Worm (Caenorhabditis elegans): ENCODE results near the gene T05G5.5.

DNA sequence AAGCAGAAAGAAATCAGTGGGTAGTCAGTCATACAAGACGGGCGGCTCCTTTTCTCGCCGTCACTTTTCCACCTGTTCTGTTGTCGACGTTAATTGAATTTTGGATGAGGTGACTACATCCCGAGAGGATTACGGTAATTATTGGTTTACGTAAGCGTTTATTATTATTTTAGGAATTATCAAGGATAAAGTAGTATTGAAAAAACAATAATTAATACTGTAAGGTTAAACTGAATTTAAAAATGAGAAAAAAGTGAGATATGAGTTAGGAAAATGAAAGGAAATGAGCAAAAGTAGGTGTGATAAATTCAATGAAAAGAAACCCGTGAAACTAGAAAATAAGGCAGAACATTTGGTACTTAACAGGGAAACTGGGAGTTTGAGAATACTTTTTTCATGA is 12.3 kb downstream of the T05G5.5 start, which contains the start of gene hlh-4:
- TF ChIP-seq B0019.2 (GFP tag; conservative IDR thresholded peaks at IDR 0.05) (no peak), Y67H2A.10 (GFP tag; conservative IDR thresholded peaks at IDR 0.05) (no peak), die-1 (tag; optimal IDR thresholded peaks at IDR 0.05) (no peak), cebp-1 (GFP tag; IDR thresholded peaks at IDR 0.05) (no peak), cebp-1 (tag; optimal IDR thresholded peaks at IDR 0.05) (no peak), ztf-25 (GFP tag; IDR thresholded peaks at IDR 0.05) (no peak), ceh-79 (tag; optimal IDR thresholded peaks at IDR 0.05) (no peak), ccch-3 (GFP tag; optimal IDR thresholded peaks at IDR 0.05) (no peak), pha-4 (tag; optimal IDR thresholded peaks at IDR 0.05) (no peak), tlf-1 (GFP tag; optimal IDR thresholded peaks at IDR 0.05) (no peak)
